Worm (Caenorhabditis elegans) whole organism, mixed stage, embryonic: ENCODE results near the gene aqp-6.

Experiments used
- M03D4.4 ChIP-seq: sonication (generic microtip); optimal IDR thresholded peaks from 2 replicates; lab custom pipeline; 2017; ENCODE audit warnings: mild to moderate bottlenecking, missing genetic modification characterization, missing compliant biosample characterization
- mab-5 ChIP-seq: fragments of 150-350 bp; optimal IDR thresholded peaks from 2 replicates; lab custom pipeline; 2014; ENCODE audit warnings: missing biosample characterization, missing genetic modification characterization
- nhr-12 ChIP-seq: fragments of 150-350 bp; optimal IDR thresholded peaks from 2 replicates; lab custom pipeline; 2014; ENCODE audit warnings: missing biosample characterization, missing genetic modification characterization
- sptf-1 ChIP-seq: sonication (generic microtip); optimal IDR thresholded peaks from 2 replicates; lab custom pipeline; 2017; ENCODE audit warnings: mild to moderate bottlenecking, missing genetic modification characterization, moderate library complexity, missing compliant biosample characterization
- unc-39 ChIP-seq: fragments of 150-350 bp; optimal IDR thresholded peaks from 2 replicates; lab custom pipeline; 2014; ENCODE audit warnings: missing biosample characterization, missing genetic modification characterization
- ztf-11 ChIP-seq: fragments of 150-350 bp; optimal IDR thresholded peaks from 2 replicates; lab custom pipeline; 2014; ENCODE audit warnings: missing biosample characterization, missing genetic modification characterization

ce11 chrV:10640977-10641376, 7.3 kb upstream of the aqp-6 start:
- TF ChIP-seq ztf-11 (no peak), nhr-12 (no peak), mab-5 (no peak), unc-39 (tag; lab: Kevin White, UChicago) (no peak), sptf-1 (tag; lab: Kevin White, UChicago) (no peak), M03D4.4 (tag; lab: Kevin White, UChicago) (no peak)
